Worm (Caenorhabditis elegans): ENCODE measurements around the gene M03E7.3.

ce11 chrV:5596391-5597030 is 18.3 kb upstream of the M03E7.3 start, which contains the start of gene zhit-1:
- no peak for TF ChIP-seq Y53G8AR.9 (GFP tag; conservative IDR thresholded peaks at IDR 0.05)
- TF ChIP-seq ama-1 (optimal IDR thresholded peaks at IDR 0.05) = no peak
- no peak for TF ChIP-seq ama-1 (GFP tag; optimal IDR thresholded peaks at IDR 0.05)
- TF ChIP-seq F55B11.4 (tag; optimal IDR thresholded peaks at IDR 0.05; ENCODE audit: borderline replicate concordance, insufficient read depth) = no peak
- peak; percentile 79 for TF ChIP-seq efl-1 (GFP tag; optimal IDR thresholded peaks at IDR 0.05)
- TF ChIP-seq attf-6 (GFP tag; IDR thresholded peaks at IDR 0.05) = no peak
- no peak for TF ChIP-seq die-1 (tag; optimal IDR thresholded peaks at IDR 0.05)
- TF ChIP-seq ztf-26 (tag; optimal IDR thresholded peaks at IDR 0.05) = no peak
- TF ChIP-seq B0261.1 (tag; optimal IDR thresholded peaks at IDR 0.05) = no peak
- TF ChIP-seq somi-1 (GFP tag; optimal IDR thresholded peaks at IDR 0.05) = no peak
- no peak for TF ChIP-seq let-607 (tag; optimal IDR thresholded peaks at IDR 0.05)

All from whole organism, young adult.